Worm (Caenorhabditis elegans) whole organism, L2 larva: Measurements from ENCODE around the gene Y67D8C.7.

Source experiments
- C34F6.9 ChIP-seq: fragments of 150-350 bp; optimal IDR thresholded peaks from 2 replicates; lab custom pipeline; 2014; ENCODE audit warnings: missing biosample characterization, missing genetic modification characterization
- F13H6.1 ChIP-seq: sonication (generic microtip); optimal IDR thresholded peaks from 2 replicates; lab custom pipeline; 2016; ENCODE audit warnings: missing genetic modification characterization, missing compliant biosample characterization
- R02D3.7 ChIP-seq: fragments of 150-350 bp; optimal IDR thresholded peaks from 2 replicates; lab custom pipeline; 2014; ENCODE audit warnings: missing biosample characterization, missing genetic modification characterization
- Y55F3AM.14 ChIP-seq: fragments of 200-800 bp; sonication (Bioruptor generic); optimal IDR thresholded peaks from 2 replicates; lab custom pipeline; 2018; ENCODE audit warnings: mild to moderate bottlenecking, missing genetic modification characterization, missing compliant biosample characterization
- alr-1 ChIP-seq: fragments of 150-350 bp; optimal IDR thresholded peaks from 2 replicates; lab custom pipeline; 2014; ENCODE audit warnings: missing biosample characterization, missing genetic modification characterization
- aly-2 ChIP-seq: fragments of 150-350 bp; optimal IDR thresholded peaks from 2 replicates; lab custom pipeline; 2014; ENCODE audit warnings: missing biosample characterization, missing genetic modification characterization
- ama-1 ChIP-seq: fragments of 150-350 bp; optimal IDR thresholded peaks from 2 replicates; lab custom pipeline; 2018; ENCODE audit warnings: inconsistent platforms
- blmp-1 ChIP-seq: sonication (generic microtip); optimal IDR thresholded peaks from 2 replicates; lab custom pipeline; 2017; ENCODE audit warnings: missing genetic modification characterization, mild to moderate bottlenecking, missing compliant biosample characterization, antibody characterized with exemption, moderate library complexity; ENCODE audit not compliant: insufficient read depth
- ceh-82 ChIP-seq: fragments of 150-350 bp; optimal IDR thresholded peaks from 2 replicates; lab custom pipeline; 2014; ENCODE audit warnings: missing biosample characterization, missing genetic modification characterization
- crh-2 ChIP-seq: sonication (generic microtip); optimal IDR thresholded peaks from 2 replicates; lab custom pipeline; 2017; ENCODE audit warnings: missing biosample characterization, missing genetic modification characterization
- dmd-4 ChIP-seq: sonication (generic microtip); optimal IDR thresholded peaks from 2 replicates; lab custom pipeline; 2017; ENCODE audit warnings: missing biosample characterization, missing genetic modification characterization
- elt-1 ChIP-seq: fragments of 150-350 bp; optimal IDR thresholded peaks from 2 replicates; lab custom pipeline; 2014; ENCODE audit warnings: missing biosample characterization, missing genetic modification characterization
- elt-3 ChIP-seq: sonication (generic microtip); optimal IDR thresholded peaks from 2 replicates; lab custom pipeline; 2017; ENCODE audit warnings: missing biosample characterization, missing genetic modification characterization
- fos-1 ChIP-seq: fragments of 150-350 bp; optimal IDR thresholded peaks from 2 replicates; lab custom pipeline; 2014; ENCODE audit warnings: missing biosample characterization, missing genetic modification characterization
- lin-11 ChIP-seq: fragments of 150-350 bp; sonication (generic microtip); optimal IDR thresholded peaks from 2 replicates; lab custom pipeline; 2014; ENCODE audit warnings: missing biosample characterization, missing genetic modification characterization, inconsistent platforms, mixed read lengths
- lin-13 ChIP-seq: fragments of 150-350 bp; optimal IDR thresholded peaks from 2 replicates; lab custom pipeline; 2014; ENCODE audit warnings: missing biosample characterization, missing genetic modification reagents, missing genetic modification characterization
- lin-39 ChIP-seq: fragments of 150-350 bp; optimal IDR thresholded peaks from 2 replicates; lab custom pipeline; 2014; ENCODE audit warnings: missing biosample characterization, missing genetic modification reagents, missing genetic modification characterization
- lsy-2 ChIP-seq, 2 experiments: fragments of 150-350 bp in 1 of 2; sonication (generic microtip) in 1 of 2; optimal IDR thresholded peaks; 2 replicates each; lab custom pipeline; 2014 to 2017; ENCODE audit warnings: missing biosample characterization in 2 of 2, missing genetic modification characterization in 2 of 2
- mab-5 ChIP-seq: fragments of 150-350 bp; optimal IDR thresholded peaks from 2 replicates; lab custom pipeline; 2014; ENCODE audit warnings: missing biosample characterization, missing genetic modification characterization
- mdl-1 ChIP-seq, 2 experiments: fragments of 150-350 bp in 1 of 2; sonication (generic microtip) in 1 of 2; optimal IDR thresholded peaks; 2 replicates each; lab custom pipeline; 2017; ENCODE audit warnings: missing biosample characterization in 2 of 2, missing genetic modification characterization in 2 of 2
- nhr-10 ChIP-seq: sonication (generic microtip); optimal IDR thresholded peaks from 2 replicates; lab custom pipeline; 2017; ENCODE audit warnings: missing biosample characterization, missing genetic modification characterization
- nhr-11 ChIP-seq: fragments of 150-350 bp; optimal IDR thresholded peaks from 2 replicates; lab custom pipeline; 2014; ENCODE audit warnings: missing biosample characterization, missing genetic modification characterization
- nhr-12 ChIP-seq: fragments of 150-350 bp; optimal IDR thresholded peaks from 2 replicates; lab custom pipeline; 2014; ENCODE audit warnings: missing biosample characterization, missing genetic modification characterization
- nhr-129 ChIP-seq: fragments of 150-350 bp; optimal IDR thresholded peaks from 2 replicates; lab custom pipeline; 2014; ENCODE audit warnings: missing biosample characterization, missing genetic modification characterization
- nhr-23 ChIP-seq: fragments of 150-350 bp; optimal IDR thresholded peaks from 2 replicates; lab custom pipeline; 2014; ENCODE audit warnings: missing biosample characterization, missing genetic modification reagents, missing genetic modification characterization
- nhr-237 ChIP-seq: fragments of 150-350 bp; optimal IDR thresholded peaks from 2 replicates; lab custom pipeline; 2014; ENCODE audit warnings: missing biosample characterization, missing genetic modification characterization
- nhr-25 ChIP-seq: fragments of 150-350 bp; sonication (generic microtip); optimal IDR thresholded peaks from 3 replicates; lab custom pipeline; 2014; ENCODE audit warnings: missing biosample characterization, missing genetic modification characterization
- sem-4 ChIP-seq: fragments of 150-350 bp; optimal IDR thresholded peaks from 2 replicates; lab custom pipeline; 2014; ENCODE audit warnings: missing biosample characterization, missing genetic modification reagents, missing genetic modification characterization
- sma-3 ChIP-seq: sonication (generic microtip); optimal IDR thresholded peaks from 2 replicates; lab custom pipeline; 2016; ENCODE audit warnings: missing genetic modification reagents, missing genetic modification characterization, missing compliant biosample characterization
- sma-9 ChIP-seq, 2 experiments: fragments of 150-350 bp in 1 of 2; sonication (generic microtip) in 1 of 2; optimal IDR thresholded peaks; 2 replicates each; lab custom pipeline; 2014 to 2016; ENCODE audit warnings: missing genetic modification characterization in 2 of 2, mild to moderate bottlenecking in 1 of 2, missing biosample characterization in 1 of 2, missing compliant biosample characterization in 1 of 2, missing genetic modification reagents in 1 of 2, moderate library complexity in 1 of 2
- snpc-4 ChIP-seq: fragments of 150-350 bp; optimal IDR thresholded peaks from 2 replicates; lab custom pipeline; 2014; ENCODE audit warnings: missing biosample characterization, missing genetic modification characterization
- unc-39 ChIP-seq: fragments of 150-350 bp; optimal IDR thresholded peaks from 2 replicates; lab custom pipeline; 2014; ENCODE audit warnings: missing biosample characterization, missing genetic modification characterization
- unc-55 ChIP-seq: fragments of 150-350 bp; sonication (generic microtip); optimal IDR thresholded peaks from 3 replicates; lab custom pipeline; 2014; ENCODE audit warnings: missing biosample characterization, missing genetic modification reagents, missing genetic modification characterization
- unc-62 ChIP-seq: fragments of 150-350 bp; optimal IDR thresholded peaks from 2 replicates; lab custom pipeline; 2014; ENCODE audit warnings: missing biosample characterization, missing genetic modification reagents, missing genetic modification characterization
- ztf-1 ChIP-seq: fragments of 200-800 bp; sonication (Bioruptor generic); conservative IDR thresholded peaks from 2 replicates; pipeline ENCODE4 v1.3.6; 2022; ENCODE audit warnings: missing genetic modification characterization, missing compliant biosample characterization
- ztf-11 ChIP-seq: sonication (generic microtip); optimal IDR thresholded peaks from 2 replicates; lab custom pipeline; 2017; ENCODE audit warnings: missing biosample characterization, missing genetic modification characterization
- ztf-4 ChIP-seq: fragments of 150-350 bp; optimal IDR thresholded peaks from 2 replicates; lab custom pipeline; 2014; ENCODE audit warnings: missing biosample characterization, missing genetic modification characterization

Gene Y67D8C.7

DNA sequence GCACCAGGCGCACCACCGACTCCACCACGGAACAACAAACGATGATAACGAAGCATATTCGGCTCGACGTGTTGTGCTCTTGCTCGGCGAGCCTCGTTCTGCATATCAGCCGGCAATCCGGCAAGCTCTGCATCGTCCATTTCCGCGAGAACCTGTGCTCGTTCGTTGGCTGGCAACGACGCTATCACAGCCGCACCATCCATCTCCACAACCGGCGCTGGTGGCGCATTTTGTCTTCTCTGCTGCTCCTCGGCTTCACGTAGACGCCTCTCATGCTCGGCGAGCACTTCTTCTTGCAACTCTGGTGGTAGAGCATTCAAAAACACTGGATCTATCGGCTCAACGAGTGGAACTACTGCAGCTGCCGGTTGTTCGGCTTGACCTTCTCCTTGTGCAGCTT is 28.8 kb downstream of the Y67D8C.7 start:
- no peak for TF ChIP-seq mab-5 (tag; lab: Kevin White, UChicago)
- no peak for TF ChIP-seq alr-1 (tag; lab: Kevin White, UChicago)
- TF ChIP-seq nhr-11 (tag; lab: Kevin White, UChicago) = no peak
- no peak for TF ChIP-seq Y55F3AM.14
- TF ChIP-seq nhr-12 (tag; lab: Kevin White, UChicago) = no peak
- TF ChIP-seq lsy-2 (tag; optimal IDR thresholded peaks at IDR 0.05; lab: Kevin White, UChicago) = no peak
- TF ChIP-seq unc-62 (GFP tag; lab: Kevin White, UChicago) = no peak
- no peak for TF ChIP-seq ztf-1 (GFP tag; lab: Robert Waterston, UW)
- TF ChIP-seq unc-39 = no peak
- no peak for TF ChIP-seq nhr-10 (tag; lab: Kevin White, UChicago)
- no peak for TF ChIP-seq ztf-4
- TF ChIP-seq lin-11 = no peak
- TF ChIP-seq R02D3.7 (tag; lab: Kevin White, UChicago) = no peak
- TF ChIP-seq nhr-25 (tag; lab: Kevin White, UChicago) = no peak
- no peak for TF ChIP-seq dmd-4 (tag; lab: Kevin White, UChicago)
- no peak for TF ChIP-seq lin-39 (tag; lab: Kevin White, UChicago)
- TF ChIP-seq lin-13 (GFP tag; lab: Kevin White, UChicago) = no peak
- no peak for TF ChIP-seq crh-2 (tag; lab: Kevin White, UChicago)

DNA sequence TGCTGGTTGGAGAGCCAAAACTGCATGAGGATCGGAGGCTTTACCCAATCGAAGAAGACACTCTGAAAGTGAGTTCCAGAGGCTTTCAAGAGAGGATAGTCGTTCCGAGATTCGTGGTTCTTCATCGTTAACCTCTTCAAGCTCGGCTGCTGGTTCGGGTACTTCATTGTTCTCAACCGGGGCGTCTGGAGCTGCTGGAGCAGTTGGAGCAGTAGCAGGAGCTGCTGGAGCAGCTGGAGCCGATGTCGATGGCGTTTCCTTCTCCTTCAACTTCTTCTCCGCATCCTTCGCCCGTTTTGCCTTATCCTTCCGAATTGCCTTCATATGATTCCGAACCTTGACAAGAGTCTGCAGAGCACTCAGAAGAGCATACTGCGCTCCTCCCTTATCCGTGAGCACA is 31.4 kb downstream of the Y67D8C.7 start:
- TF ChIP-seq C34F6.9 (tag; lab: Kevin White, UChicago) = no peak
- no peak for TF ChIP-seq ceh-82 (tag; lab: Kevin White, UChicago)
- TF ChIP-seq lin-11 = no peak
- TF ChIP-seq nhr-237 (tag; lab: Kevin White, UChicago) = no peak
- no peak for TF ChIP-seq ama-1 (lab: Kevin White, UChicago)
- no peak for TF ChIP-seq nhr-25 (tag; lab: Kevin White, UChicago)
- TF ChIP-seq ztf-4 = no peak
- no peak for TF ChIP-seq blmp-1
- no peak for TF ChIP-seq lsy-2 (tag; optimal IDR thresholded peaks at IDR 0.05; lab: Kevin White, UChicago)
- TF ChIP-seq ztf-1 (GFP tag; lab: Robert Waterston, UW) = no peak
- TF ChIP-seq sma-9 (GFP tag; optimal IDR thresholded peaks at IDR 0.05; lab: Kevin White, UChicago) = no peak
- no peak for TF ChIP-seq sma-9 (tag; optimal IDR thresholded peaks at IDR 0.05; lab: Kevin White, UChicago)
- no peak for TF ChIP-seq aly-2 (tag; lab: Kevin White, UChicago)
- no peak for TF ChIP-seq alr-1 (tag; lab: Kevin White, UChicago)
- TF ChIP-seq lin-39 (tag; lab: Kevin White, UChicago) = no peak
- no peak for TF ChIP-seq fos-1 (tag; lab: Kevin White, UChicago)

DNA sequence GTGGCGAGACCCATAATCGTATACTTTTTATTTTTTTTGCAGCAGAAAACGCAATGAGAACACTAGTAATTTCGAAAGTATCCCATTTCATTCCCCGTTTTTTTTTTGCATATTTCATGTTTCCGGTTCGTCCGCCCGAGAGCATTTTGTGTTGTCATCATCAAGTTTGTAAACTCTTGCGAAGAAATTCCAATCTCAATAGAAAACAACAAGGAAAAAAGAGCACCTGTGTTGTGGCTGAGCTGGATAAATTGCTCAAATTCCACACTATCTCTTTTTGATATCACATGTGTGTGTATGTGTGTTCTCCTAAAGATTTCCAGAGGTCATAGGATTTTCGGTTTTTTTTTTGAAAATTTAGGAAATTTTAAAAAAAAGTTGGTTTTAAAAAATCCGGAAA is 34.7 kb downstream of the Y67D8C.7 start:
- TF ChIP-seq ceh-82 (tag; lab: Kevin White, UChicago) (no peak), nhr-237 (tag; lab: Kevin White, UChicago) (no peak), sem-4 (tag; lab: Kevin White, UChicago) (no peak), ztf-11 (no peak), F13H6.1 (no peak), unc-55 (GFP tag; lab: Kevin White, UChicago) (no peak), dmd-4 (tag; lab: Kevin White, UChicago) (no peak), nhr-23 (tag; lab: Kevin White, UChicago) (no peak), C34F6.9 (tag; lab: Kevin White, UChicago) (no peak), sma-3 (no peak), mdl-1 (tag; optimal IDR thresholded peaks at IDR 0.05; lab: Kevin White, UChicago) (no peak), alr-1 (tag; lab: Kevin White, UChicago) (no peak), elt-3 (no peak), elt-1 (tag; lab: Kevin White, UChicago) (no peak), mab-5 (tag; lab: Kevin White, UChicago) (no peak), snpc-4 (tag; lab: Kevin White, UChicago) (no peak), aly-2 (tag; lab: Kevin White, UChicago) (no peak), nhr-25 (tag; lab: Kevin White, UChicago) (no peak), nhr-129 (no peak), unc-39 (no peak)

DNA sequence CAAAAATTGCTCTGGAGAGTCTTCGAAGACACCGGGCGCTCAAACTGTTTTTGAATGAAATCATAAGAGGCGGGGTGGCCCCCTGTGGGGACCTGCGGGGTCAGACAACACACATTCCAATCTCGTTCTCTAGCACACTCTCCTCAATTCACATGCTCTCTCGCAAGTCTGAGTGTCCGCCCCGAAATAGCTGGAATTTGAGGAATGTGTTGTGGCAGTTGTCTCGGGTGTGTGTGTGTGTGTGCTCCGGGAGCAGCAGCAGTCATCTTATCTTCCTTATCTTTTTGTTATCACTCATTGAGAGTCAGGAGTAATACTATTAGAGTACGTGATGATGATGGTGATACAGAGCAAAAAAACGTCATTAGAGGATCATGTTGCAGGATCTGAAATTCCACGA is 36.9 kb downstream of the Y67D8C.7 start:
- peak; percentile 61 for TF ChIP-seq nhr-129
- peak in 1 of 2 experiments; percentile 50 for TF ChIP-seq lsy-2 (tag; optimal IDR thresholded peaks at IDR 0.05; lab: Kevin White, UChicago)
- peak; percentile 71 for TF ChIP-seq F13H6.1
- peak; percentile 72 for TF ChIP-seq fos-1 (tag; lab: Kevin White, UChicago)
- TF ChIP-seq sma-9 (GFP tag; optimal IDR thresholded peaks at IDR 0.05; lab: Kevin White, UChicago) = peak; percentile 83
- no peak for TF ChIP-seq sma-9 (tag; optimal IDR thresholded peaks at IDR 0.05; lab: Kevin White, UChicago)
- TF ChIP-seq nhr-10 (tag; lab: Kevin White, UChicago) = no peak
